Worm (Caenorhabditis elegans) whole organism, L1 larva: ENCODE data around the gene F20A1.8.

Experiments
- C04F5.9 ChIP-seq: sonication (generic microtip); optimal IDR thresholded peaks from 2 replicates; lab custom pipeline; 2016; ENCODE audit warnings: missing genetic modification characterization, missing compliant biosample characterization
- C16A3.4 ChIP-seq: fragments of 150-350 bp; optimal IDR thresholded peaks from 2 replicates; lab custom pipeline; 2014; ENCODE audit warnings: missing biosample characterization, missing genetic modification characterization
- C34B4.2 ChIP-seq: sonication (generic microtip); optimal IDR thresholded peaks from 2 replicates; lab custom pipeline; 2017; ENCODE audit warnings: mild to moderate bottlenecking, missing genetic modification characterization, missing compliant biosample characterization
- F16B12.6 ChIP-seq: fragments of 150-350 bp; optimal IDR thresholded peaks from 2 replicates; lab custom pipeline; 2014; ENCODE audit warnings: missing biosample characterization, missing genetic modification characterization
- Y116A8C.19 ChIP-seq: sonication (generic microtip); optimal IDR thresholded peaks from 2 replicates; lab custom pipeline; 2016; ENCODE audit warnings: missing compliant biosample characterization, missing genetic modification characterization, borderline replicate concordance
- aha-1 ChIP-seq: fragments of 150-350 bp; optimal IDR thresholded peaks from 2 replicates; lab custom pipeline; 2014; ENCODE audit warnings: missing biosample characterization, missing genetic modification characterization
- alr-1 ChIP-seq: fragments of 200-800 bp; sonication (Bioruptor generic); optimal IDR thresholded peaks from 2 replicates; lab custom pipeline; 2018; ENCODE audit warnings: borderline replicate concordance, mild to moderate bottlenecking, missing genetic modification characterization, missing compliant biosample characterization
- ceh-63 ChIP-seq: fragments of 200-800 bp; sonication (Bioruptor generic); optimal IDR thresholded peaks from 2 replicates; lab custom pipeline; 2018; ENCODE audit warnings: mild to moderate bottlenecking, missing genetic modification characterization, missing compliant biosample characterization
- ceh-8 ChIP-seq: fragments of 200-800 bp; sonication (Bioruptor generic); optimal IDR thresholded peaks from 2 replicates; lab custom pipeline; 2018; ENCODE audit warnings: mild to moderate bottlenecking, missing genetic modification characterization, moderate library complexity, missing compliant biosample characterization
- ceh-90 ChIP-seq: sonication (generic microtip); optimal IDR thresholded peaks from 2 replicates; lab custom pipeline; 2016; ENCODE audit warnings: missing genetic modification characterization, missing compliant biosample characterization
- ces-1 ChIP-seq: fragments of 150-350 bp; optimal IDR thresholded peaks from 2 replicates; lab custom pipeline; 2014; ENCODE audit warnings: missing biosample characterization, missing genetic modification reagents, missing genetic modification characterization
- dpl-1 ChIP-seq, 3 experiments: fragments of 150-350 bp in 2 of 3; sonication (generic microtip) in 1 of 3; optimal IDR thresholded peaks; 2 replicates each; lab custom pipeline; 2014 to 2017; ENCODE audit warnings: missing biosample characterization in 3 of 3, missing genetic modification characterization in 3 of 3, missing genetic modification reagents in 3 of 3
- dsc-1 ChIP-seq: sonication (generic microtip); optimal IDR thresholded peaks from 2 replicates; lab custom pipeline; 2016; ENCODE audit warnings: mild to moderate bottlenecking, missing genetic modification characterization, missing compliant biosample characterization
- efl-3 ChIP-seq: fragments of 200-800 bp; sonication (Bioruptor generic); optimal IDR thresholded peaks from 2 replicates; lab custom pipeline; 2018; ENCODE audit warnings: mild to moderate bottlenecking, missing genetic modification characterization, missing compliant biosample characterization
- egl-27 ChIP-seq, 2 experiments: fragments of 150-350 bp in 1 of 2; sonication (generic microtip); optimal IDR thresholded peaks; 3 replicates each; lab custom pipeline; 2017 to 2018; ENCODE audit warnings: missing biosample characterization in 2 of 2, missing genetic modification characterization in 2 of 2, missing genetic modification reagents in 2 of 2
- elt-2 ChIP-seq: sonication (generic microtip); optimal IDR thresholded peaks from 2 replicates; lab custom pipeline; 2016; ENCODE audit warnings: missing genetic modification characterization, mild to moderate bottlenecking, inconsistent platforms, missing compliant biosample characterization, missing genetic modification reagents
- elt-3 ChIP-seq, 6 experiments: fragments of 150-350 bp in 1 of 6; sonication (generic microtip); optimal IDR thresholded peaks; 2 replicates each; lab custom pipeline; 2017 to 2018; ENCODE audit warnings: missing biosample characterization in 6 of 6, missing genetic modification characterization in 6 of 6, inconsistent platforms in 1 of 6
- fkh-4 ChIP-seq: sonication (generic microtip); optimal IDR thresholded peaks from 2 replicates; lab custom pipeline; 2016; ENCODE audit warnings: missing compliant biosample characterization, missing genetic modification characterization, borderline replicate concordance
- hlh-17 ChIP-seq: fragments of 200-800 bp; sonication (Bioruptor generic); optimal IDR thresholded peaks from 2 replicates; lab custom pipeline; 2018; ENCODE audit warnings: missing genetic modification characterization, mild to moderate bottlenecking, missing compliant biosample characterization, moderate library complexity, borderline replicate concordance
- hlh-4 ChIP-seq: sonication (generic microtip); optimal IDR thresholded peaks from 2 replicates; lab custom pipeline; 2016; ENCODE audit warnings: mild to moderate bottlenecking, missing genetic modification characterization, missing compliant biosample characterization
- hpl-2 ChIP-seq: fragments of 150-350 bp; optimal IDR thresholded peaks from 2 replicates; lab custom pipeline; 2014; ENCODE audit warnings: missing biosample characterization, missing genetic modification reagents, missing genetic modification characterization
- irx-1 ChIP-seq: sonication (generic microtip); optimal IDR thresholded peaks from 2 replicates; lab custom pipeline; 2016; ENCODE audit warnings: missing genetic modification characterization, missing compliant biosample characterization
- jun-1 ChIP-seq: fragments of 150-350 bp; optimal IDR thresholded peaks from 2 replicates; lab custom pipeline; 2014; ENCODE audit warnings: missing biosample characterization, missing genetic modification reagents, missing genetic modification characterization
- lin-14 ChIP-seq: fragments of 200-800 bp; sonication (Bioruptor generic); optimal IDR thresholded peaks from 2 replicates; lab custom pipeline; 2018; ENCODE audit warnings: mild to moderate bottlenecking, missing genetic modification characterization, moderate library complexity, missing compliant biosample characterization
- lin-35 ChIP-seq, 2 experiments: fragments of 150-350 bp; optimal IDR thresholded peaks; 2 replicates each; lab custom pipeline; 2014; ENCODE audit warnings: missing biosample characterization in 2 of 2, missing genetic modification characterization in 2 of 2, missing genetic modification reagents in 2 of 2
- lin-39 ChIP-seq: fragments of 150-350 bp; optimal IDR thresholded peaks from 2 replicates; lab custom pipeline; 2014; ENCODE audit warnings: missing biosample characterization, missing genetic modification reagents, missing genetic modification characterization
- lir-3 ChIP-seq: sonication (generic microtip); optimal IDR thresholded peaks from 2 replicates; lab custom pipeline; 2016; ENCODE audit warnings: mild to moderate bottlenecking, missing genetic modification characterization, moderate library complexity, missing compliant biosample characterization; ENCODE audit not compliant: poor library complexity
- lsy-2 ChIP-seq, 2 experiments: fragments of 150-350 bp; optimal IDR thresholded peaks; 2 replicates each; lab custom pipeline; 2014; ENCODE audit warnings: missing biosample characterization in 2 of 2, missing genetic modification characterization in 2 of 2
- mab-9 ChIP-seq: fragments of 200-800 bp; sonication (Bioruptor generic); IDR thresholded peaks from 2 replicates; pipeline ENCODE4 v1.3.6; 2022; ENCODE audit warnings: missing genetic modification reagents, missing genetic modification characterization, missing compliant biosample characterization
- mdl-1 ChIP-seq, 2 experiments: fragments of 150-350 bp; optimal IDR thresholded peaks; 2 replicates each; lab custom pipeline; 2014 to 2017; ENCODE audit warnings: missing biosample characterization in 2 of 2, missing genetic modification characterization in 2 of 2, inconsistent platforms in 1 of 2
- mep-1 ChIP-seq: fragments of 150-350 bp; optimal IDR thresholded peaks from 2 replicates; lab custom pipeline; 2014; ENCODE audit warnings: missing biosample characterization, missing genetic modification characterization
- nhr-11 ChIP-seq: fragments of 150-350 bp; optimal IDR thresholded peaks from 2 replicates; lab custom pipeline; 2014; ENCODE audit warnings: missing biosample characterization, missing genetic modification characterization
- nhr-12 ChIP-seq: sonication (generic microtip); optimal IDR thresholded peaks from 2 replicates; lab custom pipeline; 2017; ENCODE audit warnings: missing biosample characterization, missing genetic modification characterization
- nhr-20 ChIP-seq: sonication (generic microtip); optimal IDR thresholded peaks from 2 replicates; lab custom pipeline; 2016; ENCODE audit warnings: mild to moderate bottlenecking, missing genetic modification characterization, missing compliant biosample characterization
- nhr-71 ChIP-seq: sonication (generic microtip); optimal IDR thresholded peaks from 2 replicates; lab custom pipeline; 2016; ENCODE audit warnings: mild to moderate bottlenecking, missing genetic modification characterization, moderate library complexity, missing compliant biosample characterization
- nhr-77 ChIP-seq: fragments of 150-350 bp; optimal IDR thresholded peaks from 2 replicates; lab custom pipeline; 2014; ENCODE audit warnings: missing biosample characterization, missing genetic modification characterization
- nhr-84 ChIP-seq: sonication (generic microtip); optimal IDR thresholded peaks from 2 replicates; lab custom pipeline; 2017; ENCODE audit warnings: missing biosample characterization, missing genetic modification characterization
- nhr-85 ChIP-seq: sonication (generic microtip); peaks from one replicate; lab custom pipeline; 2016; ENCODE audit warnings: missing genetic modification characterization, inconsistent platforms, missing compliant biosample characterization
- nhr-90 ChIP-seq: sonication (generic microtip); optimal IDR thresholded peaks from 2 replicates; lab custom pipeline; 2016; ENCODE audit warnings: mild to moderate bottlenecking, missing genetic modification characterization, missing compliant biosample characterization; ENCODE audit not compliant: poor library complexity
- pqm-1 ChIP-seq: sonication (generic microtip); optimal IDR thresholded peaks from 3 replicates; lab custom pipeline; 2017; ENCODE audit warnings: missing biosample characterization, missing genetic modification characterization
- rnt-1 ChIP-seq: sonication (generic microtip); optimal IDR thresholded peaks from 2 replicates; lab custom pipeline; 2016; ENCODE audit warnings: mild to moderate bottlenecking, missing genetic modification characterization, moderate library complexity, missing compliant biosample characterization
- snpc-4 ChIP-seq: fragments of 150-350 bp; optimal IDR thresholded peaks from 2 replicates; lab custom pipeline; 2014; ENCODE audit warnings: missing biosample characterization, missing genetic modification characterization
- snu-23 ChIP-seq: sonication (generic microtip); optimal IDR thresholded peaks from 2 replicates; lab custom pipeline; 2016; ENCODE audit warnings: missing genetic modification characterization, missing compliant biosample characterization
- sptf-1 ChIP-seq: fragments of 150-350 bp; optimal IDR thresholded peaks from 2 replicates; lab custom pipeline; 2014; ENCODE audit warnings: missing biosample characterization, missing genetic modification characterization
- tlp-1 ChIP-seq: fragments of 150-350 bp; optimal IDR thresholded peaks from 2 replicates; lab custom pipeline; 2014; ENCODE audit warnings: missing biosample characterization, missing genetic modification characterization
- unc-130 ChIP-seq: fragments of 150-350 bp; optimal IDR thresholded peaks from 2 replicates; lab custom pipeline; 2017; ENCODE audit warnings: missing biosample characterization, missing genetic modification characterization, inconsistent platforms
- unc-30 ChIP-seq: sonication (generic microtip); optimal IDR thresholded peaks from 2 replicates; lab custom pipeline; 2017; ENCODE audit warnings: missing biosample characterization, missing genetic modification characterization
- vab-15 ChIP-seq: sonication (generic microtip); optimal IDR thresholded peaks from 2 replicates; lab custom pipeline; 2017; ENCODE audit warnings: missing genotype, mild to moderate bottlenecking, missing genetic modification characterization, missing compliant biosample characterization
- zag-1 ChIP-seq: fragments of 150-350 bp; optimal IDR thresholded peaks from 2 replicates; lab custom pipeline; 2014; ENCODE audit warnings: missing biosample characterization, missing genetic modification characterization
- zip-4 ChIP-seq: fragments of 200-800 bp; sonication (Bioruptor generic); optimal IDR thresholded peaks from 2 replicates; lab custom pipeline; 2018; ENCODE audit warnings: mild to moderate bottlenecking, missing genetic modification characterization, moderate library complexity, missing compliant biosample characterization

F20A1.8 gene

ce11 chrV:7062790-7063189 is 15.4 kb upstream of the F20A1.8 start, which contains the start of gene tmem-258:
Gene tmem-258, plus strand, starts transcription at chrV:7063174.
- TF ChIP-seq snpc-4 (tag; lab: Kevin White, UChicago), result peak; percentile 42

ce11 chrV:7060396-7060795 is 13.0 kb upstream of the F20A1.8 start, which contains the start of the genes Y57E12AL.6 and Y57E12AL.1:
Gene Y57E12AL.6, minus strand, starts transcription at chrV:7060470.
Gene Y57E12AL.1, plus strand, starts transcription at chrV:7060530.
- TF ChIP-seq zip-4 (GFP tag; lab: Kevin White, UChicago) (no peak), unc-130 (peak; percentile 89), C04F5.9 (tag; lab: Kevin White, UChicago) (no peak), tlp-1 (tag; lab: Kevin White, UChicago) (no peak), elt-3 (tag; optimal IDR thresholded peaks at IDR 0.05; lab: Kevin White, UChicago) (peak in 2 of 6 experiments; percentile 75 to 94), nhr-20 (tag; lab: Kevin White, UChicago) (peak; percentile 93), efl-3 (GFP tag; lab: Kevin White, UChicago) (no peak), ceh-90 (tag; lab: Kevin White, UChicago) (no peak), vab-15 (no peak), nhr-11 (tag; lab: Kevin White, UChicago) (peak; percentile 39), lin-14 (GFP tag; lab: Kevin White, UChicago) (peak; percentile 87), mab-9 (peak; percentile 46; the same call in 1 of the 2 replicates), ceh-63 (GFP tag; lab: Kevin White, UChicago) (no peak), snu-23 (GFP tag; lab: Kevin White, UChicago) (peak; percentile 94), aha-1 (tag; lab: Kevin White, UChicago) (no peak), unc-30 (tag; lab: Kevin White, UChicago) (no peak), nhr-84 (tag; lab: Kevin White, UChicago) (no peak), irx-1 (tag; lab: Kevin White, UChicago) (peak; percentile 71), nhr-77 (tag; lab: Kevin White, UChicago) (peak; percentile 49), mep-1 (peak; percentile 92), fkh-4 (tag; lab: Kevin White, UChicago) (peak; percentile 16), ces-1 (GFP tag; lab: Kevin White, UChicago) (no peak), dsc-1 (tag; lab: Kevin White, UChicago) (peak; percentile 73), nhr-71 (peak; percentile 90), nhr-85 (tag; lab: Kevin White, UChicago) (peak; percentile 95), sptf-1 (tag; lab: Kevin White, UChicago) (no peak), lin-39 (tag; lab: Kevin White, UChicago) (peak; percentile 39), F16B12.6 (tag; lab: Kevin White, UChicago) (peak; percentile 41), hpl-2 (peak; percentile 16), Y116A8C.19 (tag; lab: Kevin White, UChicago) (no peak), ceh-8 (peak; percentile 13), C34B4.2 (tag; lab: Kevin White, UChicago) (no peak), alr-1 (tag; lab: Kevin White, UChicago) (no peak), hlh-4 (tag; lab: Kevin White, UChicago) (no peak), C16A3.4 (tag; lab: Kevin White, UChicago) (peak; percentile 89), lir-3 (tag; lab: Kevin White, UChicago) (peak; percentile 41), pqm-1 (tag; lab: Kevin White, UChicago) (no peak), snpc-4 (tag; lab: Kevin White, UChicago) (peak; percentile 89), nhr-12 (tag; lab: Kevin White, UChicago) (no peak), hlh-17 (GFP tag; lab: Kevin White, UChicago) (no peak), nhr-90 (tag; lab: Kevin White, UChicago) (peak; percentile 89), lin-35 (GFP tag; optimal IDR thresholded peaks at IDR 0.05; lab: Kevin White, UChicago) (peak; percentile 81 to 92), elt-2 (tag; lab: Kevin White, UChicago) (peak; percentile 2), egl-27 (tag; optimal IDR thresholded peaks at IDR 0.05; lab: Kevin White, UChicago) (no peak), zag-1 (no peak), mdl-1 (tag; optimal IDR thresholded peaks at IDR 0.05; lab: Kevin White, UChicago) (peak in 1 of 2 experiments; percentile 91), dpl-1 (GFP tag; optimal IDR thresholded peaks at IDR 0.05; lab: Kevin White, UChicago) (peak; percentile 77 to 87 (median 84)), rnt-1 (tag; lab: Kevin White, UChicago) (peak; percentile 89), jun-1 (peak; percentile 25), lsy-2 (tag; optimal IDR thresholded peaks at IDR 0.05; lab: Kevin White, UChicago) (peak; percentile 83 to 87)
